Worm (Caenorhabditis elegans) whole organism, L2 larva: ENCODE measurements around the gene ZC196.3.
"Not testable (repeated sequence)": the region's sequence is repeated elsewhere in the genome, so short reads cannot be mapped to it uniquely, and the experiment has no call there.

Source experiments
- ceh-16 ChIP-seq: fragments of 150-350 bp; optimal IDR thresholded peaks from 2 replicates; lab custom pipeline; 2014; ENCODE audit warnings: missing biosample characterization, missing genetic modification characterization
- lsy-2 ChIP-seq, 2 experiments: fragments of 150-350 bp in 1 of 2; sonication (generic microtip) in 1 of 2; optimal IDR thresholded peaks; 2 replicates each; lab custom pipeline; 2014 to 2017; ENCODE audit warnings: missing biosample characterization in 2 of 2, missing genetic modification characterization in 2 of 2
- mab-5 ChIP-seq: fragments of 150-350 bp; optimal IDR thresholded peaks from 2 replicates; lab custom pipeline; 2014; ENCODE audit warnings: missing biosample characterization, missing genetic modification characterization
- nhr-11 ChIP-seq: fragments of 150-350 bp; optimal IDR thresholded peaks from 2 replicates; lab custom pipeline; 2014; ENCODE audit warnings: missing biosample characterization, missing genetic modification characterization
- nhr-6 ChIP-seq: fragments of 150-350 bp; optimal IDR thresholded peaks from 2 replicates; lab custom pipeline; 2014; ENCODE audit warnings: missing biosample characterization, missing genetic modification characterization
- nhr-77 ChIP-seq: fragments of 150-350 bp; optimal IDR thresholded peaks from 2 replicates; lab custom pipeline; 2014; ENCODE audit warnings: missing biosample characterization, missing genetic modification characterization

DNA sequence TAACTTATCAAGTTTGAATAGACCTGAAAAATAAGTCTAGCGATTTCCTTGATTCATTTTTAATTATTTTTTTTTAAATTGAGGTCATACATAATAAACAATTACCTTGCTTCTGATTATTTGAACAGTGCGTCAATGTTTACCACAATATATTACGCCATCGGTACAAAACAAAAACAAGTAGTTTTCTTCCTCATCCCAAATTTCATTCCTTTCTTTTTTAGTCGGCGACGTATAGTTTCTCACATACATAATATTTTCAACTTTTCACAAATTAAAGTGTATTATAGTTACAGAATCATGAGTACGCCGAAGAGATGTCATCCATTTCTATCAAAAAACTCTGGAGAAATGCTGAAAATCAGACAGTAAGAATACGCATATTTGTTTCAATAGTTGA, 10.2 kb upstream of the ZC196.3 start, which contains the start of gene droe-8:
- TF ChIP-seq nhr-77 (tag; lab: Kevin White, UChicago); mab-5 (tag; lab: Kevin White, UChicago); lsy-2 (tag; optimal IDR thresholded peaks at IDR 0.05; lab: Kevin White, UChicago); ceh-16 (tag; lab: Kevin White, UChicago); nhr-6 (tag; lab: Kevin White, UChicago); nhr-11 (tag; lab: Kevin White, UChicago): not testable (repeated sequence)
